Fruit fly (Drosophila melanogaster): ENCODE results near the gene Atg18b.

dm6 chr2L:21220396-21220795 lies at the start of gene Atg18b:
- no peak for TF ChIP-seq fd96Ca (GFP tag; IDR thresholded peaks at IDR 0.05)
- TF ChIP-seq Ets98B (GFP tag; IDR thresholded peaks at IDR 0.05) = no peak
- TF ChIP-seq CG8159 (tag; optimal IDR thresholded peaks at IDR 0.05) = no peak
- no peak for TF ChIP-seq CG32121 (GFP tag; IDR thresholded peaks at IDR 0.05)

Measured in whole organism, pupa.